Fruit fly (Drosophila melanogaster) whole organism, embryonic: ENCODE measurements around the gene Tnpo-SR.

ENCODE experiments used
- Abd-B ChIP-seq: fragments of 200-800 bp; sonication (Bioruptor generic); optimal IDR thresholded peaks from 2 replicates; lab custom pipeline; 2018; ENCODE audit warnings: missing biosample characterization, mild to moderate bottlenecking, missing genetic modification characterization, moderate library complexity
- CG10147 ChIP-seq: fragments of 200-800 bp; sonication (Bioruptor generic); optimal IDR thresholded peaks from 2 replicates; lab custom pipeline; 2019; ENCODE audit warnings: missing biosample characterization, mild to moderate bottlenecking, missing genetic modification characterization, moderate library complexity
- CG10565 ChIP-seq: fragments of 200-800 bp; sonication (Bioruptor generic); optimal IDR thresholded peaks from 3 replicates; lab custom pipeline; 2016; ENCODE audit warnings: missing biosample characterization, mild to moderate bottlenecking, missing genetic modification characterization
- CG11696 ChIP-seq: fragments of 200-800 bp; sonication (Bioruptor generic); IDR thresholded peaks from 2 replicates; pipeline ENCODE4 v1.3.6; 2022; ENCODE audit warnings: missing biosample characterization, missing genetic modification characterization
- CG1233 ChIP-seq: fragments of 200-800 bp; sonication (Bioruptor generic); optimal IDR thresholded peaks from 4 replicates; lab custom pipeline; 2018; ENCODE audit warnings: missing biosample characterization, mild to moderate bottlenecking, missing genetic modification characterization
- CG14014 ChIP-seq: fragments of 200-800 bp; sonication (Bioruptor generic); IDR thresholded peaks from 2 replicates; pipeline ENCODE4 v1.3.6; 2022; ENCODE audit warnings: missing biosample characterization, missing genetic modification characterization
- CG14965 ChIP-seq: fragments of 200-800 bp; sonication (Bioruptor generic); optimal IDR thresholded peaks from 2 replicates; lab custom pipeline; 2016; ENCODE audit warnings: missing biosample characterization, missing genetic modification characterization, borderline replicate concordance
- CG1529 ChIP-seq: fragments of 200-800 bp; sonication (Bioruptor generic); optimal IDR thresholded peaks from 3 replicates; lab custom pipeline; 2018; ENCODE audit warnings: missing biosample characterization, missing genetic modification characterization
- CG2889 ChIP-seq: fragments of 200-800 bp; sonication (Bioruptor generic); IDR thresholded peaks from 3 replicates; pipeline ENCODE4 v1.3.6; 2022; ENCODE audit warnings: missing biosample characterization, missing genetic modification characterization
- CG34376 ChIP-seq: fragments of 200-800 bp; sonication (Bioruptor generic); optimal IDR thresholded peaks from 2 replicates; lab custom pipeline; 2018; ENCODE audit warnings: missing biosample characterization, mild to moderate bottlenecking, missing genetic modification characterization
- CG3838 ChIP-seq: fragments of 200-800 bp; sonication (Bioruptor generic); optimal IDR thresholded peaks from 3 replicates; lab custom pipeline; 2016; ENCODE audit warnings: missing biosample characterization, missing genetic modification characterization
- CG3847 ChIP-seq: fragments of 200-800 bp; sonication (Bioruptor generic); IDR thresholded peaks from 2 replicates; pipeline ENCODE4 v1.3.6; 2022; ENCODE audit warnings: missing biosample characterization, missing genetic modification characterization
- CG42726 ChIP-seq: fragments of 200-800 bp; sonication (Bioruptor generic); IDR thresholded peaks from 2 replicates; pipeline ENCODE4 v1.3.6; 2022; ENCODE audit warnings: missing biosample characterization, missing genetic modification characterization; ENCODE audit not compliant: partially characterized antibody
- CG4328 ChIP-seq: fragments of 200-800 bp; sonication (Bioruptor generic); optimal IDR thresholded peaks from 3 replicates; lab custom pipeline; 2017; ENCODE audit warnings: missing biosample characterization, missing genetic modification reagents, missing genetic modification characterization
- CG4360 ChIP-seq: fragments of 200-800 bp; sonication (Bioruptor generic); IDR thresholded peaks from 2 replicates; pipeline ENCODE4 v1.3.6; 2022; ENCODE audit warnings: missing biosample characterization, missing genetic modification characterization
- CG43689 ChIP-seq: fragments of 200-800 bp; sonication (Bioruptor generic); IDR thresholded peaks from 2 replicates; pipeline ENCODE4 v1.3.6; 2022; ENCODE audit warnings: missing biosample characterization, missing genetic modification characterization
- CG4617 ChIP-seq: fragments of 200-800 bp; sonication (Bioruptor generic); optimal IDR thresholded peaks from 3 replicates; lab custom pipeline; 2016; ENCODE audit warnings: missing biosample characterization, missing genetic modification characterization, borderline replicate concordance
- CG6854 ChIP-seq: fragments of 200-800 bp; sonication (Bioruptor generic); optimal IDR thresholded peaks from 3 replicates; lab custom pipeline; 2017; ENCODE audit warnings: missing biosample characterization, mild to moderate bottlenecking, missing genetic modification characterization
- CG7271 ChIP-seq: fragments of 200-800 bp; sonication (Bioruptor generic); optimal IDR thresholded peaks from 2 replicates; lab custom pipeline; 2018; ENCODE audit warnings: missing biosample characterization, mild to moderate bottlenecking, missing genetic modification characterization, moderate library complexity
- CG7839 ChIP-seq: fragments of 200-800 bp; sonication (Bioruptor generic); optimal IDR thresholded peaks from 3 replicates; lab custom pipeline; 2018; ENCODE audit warnings: missing biosample characterization, mild to moderate bottlenecking, missing genetic modification characterization, moderate library complexity
- Med ChIP-seq: fragments of 200-800 bp; sonication (Bioruptor generic); peaks from one replicate; lab custom pipeline; 2016; ENCODE audit warnings: missing biosample characterization, missing genetic modification characterization, mild to moderate bottlenecking, inconsistent platforms, moderate library complexity
- Mes4 ChIP-seq: fragments of 200-800 bp; sonication (Bioruptor generic); optimal IDR thresholded peaks from 2 replicates; lab custom pipeline; 2016; ENCODE audit warnings: missing biosample characterization, missing genetic modification characterization
- NfI ChIP-seq: fragments of 200-800 bp; sonication (Bioruptor generic); optimal IDR thresholded peaks from 3 replicates; lab custom pipeline; 2018; ENCODE audit warnings: missing biosample characterization, mild to moderate bottlenecking, missing genetic modification characterization, moderate library complexity
- Ptx1 ChIP-seq: fragments of 200-800 bp; sonication (Bioruptor generic); IDR thresholded peaks from 2 replicates; pipeline ENCODE4 v1.3.6; 2022; ENCODE audit warnings: missing biosample characterization, missing genetic modification characterization
- Rfx ChIP-seq: fragments of 200-800 bp; sonication (Bioruptor generic); IDR thresholded peaks from 2 replicates; pipeline ENCODE4 v1.3.6; 2022; ENCODE audit warnings: missing biosample characterization, missing genetic modification characterization
- Spps ChIP-seq: fragments of 200-800 bp; sonication (Bioruptor generic); optimal IDR thresholded peaks from 2 replicates; lab custom pipeline; 2018; ENCODE audit warnings: missing biosample characterization, mild to moderate bottlenecking, missing genetic modification characterization
- Sry-β ChIP-seq: fragments of 200-800 bp; sonication (Bioruptor generic); optimal IDR thresholded peaks from 2 replicates; lab custom pipeline; 2018; ENCODE audit warnings: missing biosample characterization, mild to moderate bottlenecking, missing genetic modification characterization, moderate library complexity
- aop ChIP-seq: fragments of 200-800 bp; sonication (Bioruptor generic); IDR thresholded peaks from 2 replicates; pipeline ENCODE4 v1.3.6; 2022; ENCODE audit warnings: missing biosample characterization, missing genetic modification characterization
- ara ChIP-seq: fragments of 200-800 bp; sonication (Bioruptor generic); IDR thresholded peaks from 2 replicates; pipeline ENCODE4 v1.3.6; 2022; ENCODE audit warnings: missing biosample characterization, missing genetic modification characterization
- bigmax ChIP-seq: fragments of 200-800 bp; sonication (Bioruptor generic); optimal IDR thresholded peaks from 2 replicates; lab custom pipeline; 2018; ENCODE audit warnings: missing biosample characterization, mild to moderate bottlenecking, missing genetic modification characterization
- chm ChIP-seq: fragments of 200-800 bp; sonication (Bioruptor generic); IDR thresholded peaks from 2 replicates; pipeline ENCODE4 v1.3.6; 2022; ENCODE audit warnings: missing biosample characterization, missing genetic modification characterization
- crp ChIP-seq, 2 experiments: fragments of 200-800 bp; sonication (Bioruptor generic); optimal IDR thresholded peaks; 2 replicates in 1 of 2; 3 replicates in 1 of 2; lab custom pipeline; 2017; ENCODE audit warnings: missing biosample characterization in 2 of 2, missing genetic modification characterization in 2 of 2, mild to moderate bottlenecking in 1 of 2, moderate library complexity in 1 of 2
- dpn ChIP-seq, 2 experiments: fragments of 200-800 bp; sonication (Bioruptor generic); optimal IDR thresholded peaks; 3 replicates each; lab custom pipeline; 2016; ENCODE audit warnings: missing biosample characterization in 2 of 2, missing genetic modification characterization in 2 of 2
- gcm ChIP-seq: fragments of 200-800 bp; sonication (Bioruptor generic); optimal IDR thresholded peaks from 2 replicates; lab custom pipeline; 2019; ENCODE audit warnings: missing biosample characterization, mild to moderate bottlenecking, missing genetic modification characterization, moderate library complexity
- hkb ChIP-seq, 2 experiments: fragments of 200-800 bp in 1 of 2; fragments of >200 bp in 1 of 2; sonication (Bioruptor generic) in 1 of 2; IDR thresholded peaks in 1 of 2; optimal IDR thresholded peaks in 1 of 2; 2 replicates each; pipeline versions ENCODE4 v1.3.6 to Lab custom; 2017 to 2022; ENCODE audit warnings: missing biosample characterization in 1 of 2, missing genetic modification characterization in 1 of 2
- kah ChIP-seq: fragments of 200-800 bp; sonication (Bioruptor generic); optimal IDR thresholded peaks from 2 replicates; lab custom pipeline; 2018; ENCODE audit warnings: missing biosample characterization, mild to moderate bottlenecking, missing genetic modification characterization
- lab ChIP-seq: fragments of 200-800 bp; sonication (Bioruptor generic); optimal IDR thresholded peaks from 3 replicates; lab custom pipeline; 2017; ENCODE audit warnings: missing biosample characterization, missing genetic modification characterization, mild to moderate bottlenecking, moderate library complexity, missing genetic modification reagents
- lola ChIP-seq, 3 experiments: fragments of >200 bp in 2 of 3; fragments of 200-800 bp in 1 of 3; sonication (Bioruptor generic) in 1 of 3; optimal IDR thresholded peaks; 2 replicates each; lab custom pipeline; 2017 to 2019; ENCODE audit warnings: missing biosample characterization in 3 of 3, missing genetic modification characterization in 3 of 3, mild to moderate bottlenecking in 1 of 3, moderate library complexity in 1 of 3
- mam ChIP-seq: fragments of 200-800 bp; sonication (Bioruptor generic); optimal IDR thresholded peaks from 3 replicates; lab custom pipeline; 2016; ENCODE audit warnings: missing biosample characterization, missing genetic modification characterization
- nmo ChIP-seq: fragments of 200-800 bp; sonication (Bioruptor generic); optimal IDR thresholded peaks from 2 replicates; lab custom pipeline; 2018; ENCODE audit warnings: missing biosample characterization, mild to moderate bottlenecking, missing genetic modification characterization, moderate library complexity
- nom ChIP-seq: fragments of 200-800 bp; sonication (Bioruptor generic); optimal IDR thresholded peaks from 2 replicates; lab custom pipeline; 2017; ENCODE audit warnings: missing biosample characterization, missing genetic modification characterization, mild to moderate bottlenecking, moderate library complexity, missing genetic modification reagents
- otp ChIP-seq: fragments of 200-800 bp; sonication (Bioruptor generic); IDR thresholded peaks from 3 replicates; pipeline ENCODE4, ENCODE4 v1.3.6; 2022; ENCODE audit warnings: missing biosample characterization, missing genetic modification characterization
- peb ChIP-seq: fragments of 200-800 bp; sonication (Bioruptor generic); IDR thresholded peaks from 2 replicates; pipeline ENCODE4 v1.3.6; 2022; ENCODE audit warnings: missing biosample characterization, missing genetic modification characterization
- pnt ChIP-seq: fragments of 200-800 bp; sonication (Bioruptor generic); optimal IDR thresholded peaks from 3 replicates; lab custom pipeline; 2016; ENCODE audit warnings: missing biosample characterization, missing genetic modification characterization
- pzg ChIP-seq: fragments of 200-800 bp; sonication (Bioruptor generic); optimal IDR thresholded peaks from 3 replicates; lab custom pipeline; 2018; ENCODE audit warnings: missing biosample characterization, mild to moderate bottlenecking, missing genetic modification characterization, moderate library complexity
- trem ChIP-seq: fragments of 200-800 bp; optimal IDR thresholded peaks from 3 replicates; lab custom pipeline; 2019; ENCODE audit warnings: missing biosample characterization, mild to moderate bottlenecking, missing genetic modification characterization, moderate library complexity
- vvl ChIP-seq: fragments of 200-800 bp; sonication (Bioruptor generic); IDR thresholded peaks from 2 replicates; pipeline ENCODE4 v1.3.6; 2022; ENCODE audit warnings: missing biosample characterization, missing genetic modification characterization
- z ChIP-seq: fragments of 200-800 bp; sonication (Bioruptor generic); IDR thresholded peaks from 3 replicates; pipeline ENCODE4 v1.3.6; 2022; ENCODE audit warnings: missing biosample characterization, missing genetic modification characterization

Gene Tnpo-SR

dm6 chr2L:2748480-2749143, 11.1 kb upstream of the Tnpo-SR start (continued):
- TF ChIP-seq CG4617 (GFP tag; lab: Kevin White, UChicago) (peak; percentile 80), peb (peak; percentile 50; the same call in 1 of the 2 replicates), dpn (GFP tag; optimal IDR thresholded peaks at IDR 0.05; lab: Kevin White, UChicago) (peak; percentile 86 to 89), Sry-β (GFP tag; lab: Kevin White, UChicago) (peak; percentile 68), CG7839 (tag; lab: Kevin White, UChicago) (peak; percentile 92), ara (GFP tag; lab: Robert Waterston, UW) (peak; percentile 76), pnt (peak; percentile 66), nmo (GFP tag; lab: Kevin White, UChicago) (peak; percentile 91), CG3838 (GFP tag; lab: Kevin White, UChicago) (no peak), bigmax (GFP tag; lab: Kevin White, UChicago) (peak; percentile 53), trem (tag; lab: Kevin White, UChicago) (peak; percentile 74), CG14014 (GFP tag; lab: Robert Waterston, UW) (peak; percentile 87), Abd-B (peak; percentile 79), Rfx (peak; percentile 95), CG3847 (GFP tag; lab: Robert Waterston, UW) (peak; percentile 96), Med (GFP tag; lab: Kevin White, UChicago) (peak; percentile 99), kah (peak; percentile 51), aop (GFP tag; lab: Robert Waterston, UW) (peak; percentile 61; the same call in 1 of the 2 replicates), CG11696 (no peak), lola (GFP tag; optimal IDR thresholded peaks at IDR 0.05; lab: Kevin White, UChicago) (peak in 1 of 3 experiments; percentile 80), chm (GFP tag; lab: Robert Waterston, UW) (peak; percentile 71), CG10565 (GFP tag; lab: Kevin White, UChicago) (peak; percentile 30), CG43689 (GFP tag; lab: Robert Waterston, UW) (peak; percentile 49; the same call in 1 of the 2 replicates), CG1529 (GFP tag; lab: Kevin White, UChicago) (peak; percentile 55), crp (GFP tag; optimal IDR thresholded peaks at IDR 0.05; lab: Kevin White, UChicago) (peak in 1 of 2 experiments; percentile 64), CG10147 (peak; percentile 79), CG42726 (GFP tag; lab: Robert Waterston, UW) (no peak), NfI (peak; percentile 92), CG2889 (peak; percentile 59; the same call in 1 of the 3 replicates), Spps (tag; lab: Kevin White, UChicago) (peak; percentile 30), vvl (GFP tag; lab: Robert Waterston, UW) (peak; percentile 91), Mes4 (GFP tag; lab: Kevin White, UChicago) (peak; percentile 66), z (GFP tag; lab: Robert Waterston, UW) (no peak), gcm (GFP tag; lab: Kevin White, UChicago) (peak; percentile 88), pzg (GFP tag; lab: Kevin White, UChicago) (peak; percentile 93), CG14965 (no peak), otp (GFP tag; lab: Robert Waterston, UW) (peak; percentile 69; the same call in 2 of the 3 replicates), CG6854 (GFP tag; lab: Kevin White, UChicago) (peak; percentile 72), nom (GFP tag; lab: Kevin White, UChicago) (peak; percentile 81), CG7271 (tag; lab: Kevin White, UChicago) (no peak), CG1233 (GFP tag; lab: Kevin White, UChicago) (peak; percentile 89), CG4328 (GFP tag; lab: Kevin White, UChicago) (peak; percentile 83), CG4360 (GFP tag; lab: Robert Waterston, UW) (peak; percentile 36; the same call in 1 of the 2 replicates), CG34376 (peak; percentile 94), hkb (optimal IDR thresholded peaks at IDR 0.05; lab: Kevin White, UChicago) (no peak), hkb (GFP tag; IDR thresholded peaks at IDR 0.05; lab: Robert Waterston, UW) (peak; percentile 74), mam (GFP tag; lab: Kevin White, UChicago) (peak; percentile 90), Ptx1 (GFP tag; lab: Robert Waterston, UW) (peak; percentile 92), lab (peak; percentile 94)
